Worm (Caenorhabditis elegans) whole organism, late embryonic: Measurements from ENCODE around the gene gcy-21.

Experiments used
- T23F11.4 ChIP-seq: fragments of 200-800 bp; sonication (Bioruptor generic); optimal IDR thresholded peaks from 2 replicates; lab custom pipeline; 2018; ENCODE audit warnings: mild to moderate bottlenecking, missing genetic modification characterization, missing compliant biosample characterization
- ama-1 ChIP-seq: fragments of 150-350 bp; optimal IDR thresholded peaks from 2 replicates; lab custom pipeline; 2014
- ceh-18 ChIP-seq: sonication (generic microtip); optimal IDR thresholded peaks from 2 replicates; lab custom pipeline; 2016; ENCODE audit warnings: missing genetic modification characterization, missing compliant biosample characterization
- lin-11 ChIP-seq: fragments of 200-800 bp; sonication (Bioruptor generic); optimal IDR thresholded peaks from 2 replicates; lab custom pipeline; 2018; ENCODE audit warnings: mild to moderate bottlenecking, missing genetic modification characterization, missing compliant biosample characterization
- madf-2 ChIP-seq: sonication (generic microtip); optimal IDR thresholded peaks from 2 replicates; lab custom pipeline; 2017; ENCODE audit warnings: missing genetic modification characterization, missing compliant biosample characterization
- mec-3 ChIP-seq: sonication (generic microtip); optimal IDR thresholded peaks from 2 replicates; lab custom pipeline; 2016; ENCODE audit warnings: borderline replicate concordance, missing genetic modification characterization, missing compliant biosample characterization
- nfya-1 ChIP-seq: sonication (generic microtip); optimal IDR thresholded peaks from 2 replicates; lab custom pipeline; 2017; ENCODE audit warnings: missing genetic modification characterization, mild to moderate bottlenecking, missing compliant biosample characterization, antibody characterized with exemption, moderate library complexity
- npax-4 ChIP-seq: sonication (generic microtip); optimal IDR thresholded peaks from 2 replicates; lab custom pipeline; 2016; ENCODE audit warnings: missing genetic modification characterization, missing compliant biosample characterization
- pat-9 ChIP-seq: fragments of 200-800 bp; sonication (Bioruptor generic); optimal IDR thresholded peaks from 2 replicates; lab custom pipeline; 2018; ENCODE audit warnings: mild to moderate bottlenecking, missing genetic modification characterization, moderate library complexity, missing compliant biosample characterization
- pax-1 ChIP-seq: fragments of 150-350 bp; optimal IDR thresholded peaks from 2 replicates; lab custom pipeline; 2014; ENCODE audit warnings: missing biosample characterization, missing genetic modification characterization
- pha-4 ChIP-seq: fragments of 150-350 bp; optimal IDR thresholded peaks from 2 replicates; lab custom pipeline; 2018; ENCODE audit warnings: missing biosample characterization, missing genetic modification reagents, missing genetic modification characterization
- rnt-1 ChIP-seq: sonication (generic microtip); optimal IDR thresholded peaks from 2 replicates; lab custom pipeline; 2016; ENCODE audit warnings: missing genetic modification characterization, missing compliant biosample characterization
- tbx-2 ChIP-seq: sonication (generic microtip); optimal IDR thresholded peaks from 2 replicates; lab custom pipeline; 2016; ENCODE audit warnings: missing genetic modification characterization, missing compliant biosample characterization

DNA sequence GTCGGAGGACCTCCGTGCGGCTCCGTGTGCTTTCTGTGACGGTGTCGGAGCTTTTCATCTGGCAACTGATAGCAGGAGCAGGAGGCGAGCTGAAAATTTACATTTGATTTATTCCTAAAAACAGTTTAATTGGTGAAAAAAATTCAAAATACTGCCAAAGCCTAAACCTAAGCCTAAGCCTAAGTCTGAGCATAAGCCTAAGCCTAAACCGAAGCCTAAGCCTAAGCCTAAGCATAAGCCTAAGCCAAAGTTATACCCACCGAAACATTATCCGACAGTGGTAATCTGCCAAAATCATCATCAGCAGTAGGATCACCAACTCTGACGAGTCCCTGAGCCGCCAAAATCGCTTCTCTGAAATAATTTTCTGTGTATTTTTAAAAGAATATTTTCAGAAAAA, 25.3 kb downstream of the gcy-21 start:
- TF ChIP-seq pha-4 (tag; lab: Kevin White, UChicago) (no peak), pat-9 (tag; lab: Kevin White, UChicago) (no peak), pax-1 (tag; lab: Kevin White, UChicago) (no peak), madf-2 (tag; lab: Kevin White, UChicago) (no peak), mec-3 (tag; lab: Kevin White, UChicago) (no peak), lin-11 (no peak), rnt-1 (tag; lab: Kevin White, UChicago) (no peak), ama-1 (lab: Kevin White, UChicago) (no peak), T23F11.4 (no peak), npax-4 (tag; lab: Kevin White, UChicago) (no peak), nfya-1 (tag; lab: Kevin White, UChicago) (no peak), ceh-18 (tag; lab: Kevin White, UChicago) (no peak), tbx-2 (tag; lab: Kevin White, UChicago) (no peak)
